Worm (Caenorhabditis elegans) whole organism, mixed stage, embryonic: Measurements from ENCODE around the gene R13H4.5.

Experiments used
- elt-1 ChIP-seq: sonication (generic microtip); optimal IDR thresholded peaks from 2 replicates; lab custom pipeline; 2017; ENCODE audit warnings: missing genetic modification characterization, mild to moderate bottlenecking, missing compliant biosample characterization, antibody characterized with exemption, moderate library complexity, borderline replicate concordance; ENCODE audit not compliant: insufficient read depth
- elt-3 ChIP-seq: fragments of 150-350 bp; optimal IDR thresholded peaks from 2 replicates; lab custom pipeline; 2014; ENCODE audit warnings: missing biosample characterization, missing genetic modification characterization
- hlh-1 ChIP-seq: fragments of 150-350 bp; optimal IDR thresholded peaks from 2 replicates; lab custom pipeline; 2014; ENCODE audit warnings: missing biosample characterization, missing genetic modification reagents, missing genetic modification characterization
- mab-5 ChIP-seq: fragments of 150-350 bp; optimal IDR thresholded peaks from 2 replicates; lab custom pipeline; 2014; ENCODE audit warnings: missing biosample characterization, missing genetic modification characterization
- mep-1 ChIP-seq: fragments of 150-350 bp; optimal IDR thresholded peaks from 2 replicates; lab custom pipeline; 2017; ENCODE audit warnings: missing biosample characterization, missing genetic modification reagents, missing genetic modification characterization, inconsistent platforms
- nhr-237 ChIP-seq: fragments of 150-350 bp; optimal IDR thresholded peaks from 2 replicates; lab custom pipeline; 2014; ENCODE audit warnings: missing biosample characterization, missing genetic modification characterization
- pha-4 ChIP-seq: fragments of 150-350 bp; optimal IDR thresholded peaks from 2 replicates; lab custom pipeline; 2018; ENCODE audit warnings: missing biosample characterization, missing genetic modification reagents, missing genetic modification characterization
- snpc-4 ChIP-seq: fragments of 150-350 bp; optimal IDR thresholded peaks from 2 replicates; lab custom pipeline; 2014; ENCODE audit warnings: missing biosample characterization, missing genetic modification characterization

DNA sequence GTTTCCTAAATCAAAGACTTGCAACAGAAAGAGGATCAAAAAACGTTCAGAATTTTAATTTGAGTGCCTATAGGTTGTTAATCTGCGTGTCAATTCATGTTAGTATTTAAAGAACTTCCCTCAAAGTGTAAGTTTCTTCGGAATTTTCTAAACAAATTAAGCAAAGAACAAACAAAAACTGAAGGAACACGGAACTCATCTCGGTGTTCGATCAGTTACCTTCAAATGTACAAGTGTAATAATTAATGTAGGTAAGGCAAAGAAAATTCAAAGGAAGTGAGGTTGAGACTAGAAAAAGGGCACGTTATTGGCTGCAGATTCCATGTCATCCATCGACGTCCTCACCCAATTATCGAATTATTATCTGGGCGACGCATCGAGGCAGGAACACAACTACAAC lies 33.5 kb downstream of the R13H4.5 start, which contains the start of gene K12G11.6:
- no peak for TF ChIP-seq nhr-237 (tag; lab: Kevin White, UChicago)
- TF ChIP-seq hlh-1 (tag; lab: Kevin White, UChicago), result no peak
- TF ChIP-seq elt-1 (tag; lab: Kevin White, UChicago), result no peak
- no peak for TF ChIP-seq pha-4 (tag; lab: Kevin White, UChicago)
- no peak for TF ChIP-seq snpc-4 (tag; lab: Kevin White, UChicago)
- no peak for TF ChIP-seq mep-1
- no peak for TF ChIP-seq elt-3 (tag; lab: Kevin White, UChicago)
- no peak for TF ChIP-seq mab-5 (tag; lab: Kevin White, UChicago)
